Worm (Caenorhabditis elegans): ENCODE results near the gene chil-22.

The chil-22 gene

ce11 chrII:9431119-9431518, 34.9 kb downstream of the chil-22 start:
- TF ChIP-seq unc-62 (GFP tag; optimal IDR thresholded peaks at IDR 0.05): no peak

ce11 chrII:9427644-9428043, 38.4 kb downstream of the chil-22 start, which contains the start of gene M176.5:
TSS of gene M176.5 (minus strand) at chrII:9427744.
- no peak for TF ChIP-seq unc-62 (GFP tag; optimal IDR thresholded peaks at IDR 0.05)

DNA sequence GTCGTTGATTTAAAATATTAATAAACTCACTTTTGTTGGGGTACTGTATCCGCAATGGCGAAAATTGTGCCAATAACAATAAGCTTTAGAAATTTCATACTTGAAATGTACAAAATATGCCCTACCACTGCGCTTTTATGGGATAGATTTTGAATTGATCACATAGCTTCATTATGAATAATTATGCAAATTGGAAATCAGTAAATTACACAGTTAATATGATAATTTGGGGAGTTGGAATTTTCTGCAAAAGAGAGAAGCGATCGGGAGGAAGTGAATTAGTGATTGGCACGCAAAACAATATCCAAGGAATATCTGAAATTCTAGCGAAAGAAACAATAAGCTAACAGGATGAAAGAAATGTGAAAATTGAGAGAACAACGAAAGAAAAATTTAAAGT, 39.9 kb downstream of the chil-22 start, which contains the start of gene M176.10:
M176.10 (minus strand) TSS at position 101 of the 400 bp plus-strand sequence.
- TF ChIP-seq unc-62 (GFP tag; optimal IDR thresholded peaks at IDR 0.05): no peak

DNA sequence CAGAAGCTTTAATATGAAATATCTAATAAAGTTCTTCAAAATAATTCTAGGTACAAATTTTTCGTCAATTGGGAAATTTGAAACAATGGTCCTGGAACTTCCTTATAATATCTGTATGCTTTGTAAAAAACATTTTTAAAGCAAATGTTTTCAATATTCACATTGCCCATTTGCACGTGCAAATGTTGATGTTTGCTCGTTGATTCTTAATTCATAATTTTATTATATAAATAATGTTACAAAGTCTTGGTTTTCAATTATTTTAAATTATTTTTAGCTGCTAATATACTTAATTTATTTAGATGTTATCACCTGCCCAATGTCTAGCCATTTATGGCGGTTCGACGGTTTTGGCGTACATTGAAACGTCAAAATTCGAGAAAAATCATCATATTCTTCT, 44.0 kb downstream of the chil-22 start, which contains the start of gene M176.11:
M176.11 (plus strand) TSS at position 301 of the 400 bp plus-strand sequence.
- TF ChIP-seq unc-62 (GFP tag; optimal IDR thresholded peaks at IDR 0.05): no peak

DNA sequence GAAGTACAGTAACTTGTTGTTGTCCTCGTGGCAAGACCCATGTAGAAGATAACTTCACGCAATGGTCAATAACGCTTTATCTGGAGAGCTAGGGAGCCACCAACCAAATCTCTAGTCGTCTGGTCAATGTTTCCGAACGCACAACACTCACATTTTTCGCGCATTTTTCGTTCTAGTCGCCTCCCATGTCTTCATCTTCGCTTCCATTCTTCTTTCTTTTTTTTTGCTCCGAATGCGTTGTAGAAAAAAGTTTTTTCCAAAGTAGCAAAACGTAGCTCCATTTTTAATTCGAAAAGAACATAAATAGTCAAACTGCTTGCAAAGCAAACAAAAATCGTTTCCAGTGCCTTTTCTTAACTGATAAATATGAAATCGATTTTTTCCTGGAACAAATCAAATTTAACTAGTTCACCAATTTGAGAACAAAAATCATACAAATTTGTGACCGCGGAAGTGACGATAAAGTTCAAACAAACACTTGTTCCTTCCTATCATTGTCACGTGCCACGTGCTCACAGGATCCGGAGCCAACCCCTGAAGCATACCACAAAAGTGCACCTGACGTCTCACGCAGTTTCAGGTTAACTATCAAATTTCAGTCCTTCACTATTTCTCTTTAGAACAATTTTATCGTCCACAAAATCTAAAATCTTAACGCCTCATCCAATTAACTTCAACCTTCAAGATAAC, 47.0 kb downstream of the chil-22 start:
- TF ChIP-seq unc-62 (GFP tag; optimal IDR thresholded peaks at IDR 0.05): no peak

- no peak for TF ChIP-seq unc-62 (GFP tag; optimal IDR thresholded peaks at IDR 0.05)
Measured at ce11 chrII:9418065-9418567, 47.9 kb downstream of the chil-22 start, which contains the start of the genes M176.4 and M176.16. TSS of gene M176.4 (plus strand) at chrII:9418365. TSS of gene M176.16 (plus strand) at chrII:9418517.

ce11 chrII:9416381-9417276, 49.4 kb downstream of the chil-22 start, which contains the start of the genes gss-1 and chch-3:
TSS of gene gss-1 (minus strand) at chrII:9416431.
TSS of gene chch-3 (plus strand) at chrII:9417013.
- no peak for TF ChIP-seq unc-62 (GFP tag; optimal IDR thresholded peaks at IDR 0.05)
